Worm (Caenorhabditis elegans) whole organism, L1 larva: ENCODE data around the gene F41D9.2.

Experiments used
- ces-1 ChIP-seq: fragments of 150-350 bp; optimal IDR thresholded peaks from 2 replicates; lab custom pipeline; 2014; ENCODE audit warnings: missing biosample characterization, missing genetic modification reagents, missing genetic modification characterization
- egl-27 ChIP-seq, 2 experiments: fragments of 150-350 bp in 1 of 2; sonication (generic microtip); optimal IDR thresholded peaks; 3 replicates each; lab custom pipeline; 2017 to 2018; ENCODE audit warnings: missing biosample characterization in 2 of 2, missing genetic modification characterization in 2 of 2, missing genetic modification reagents in 2 of 2
- fkh-10 ChIP-seq: sonication (generic microtip); optimal IDR thresholded peaks from 2 replicates; lab custom pipeline; 2017; ENCODE audit warnings: missing biosample characterization, missing genetic modification reagents, missing genetic modification characterization
- nhr-20 ChIP-seq: sonication (generic microtip); optimal IDR thresholded peaks from 2 replicates; lab custom pipeline; 2016; ENCODE audit warnings: mild to moderate bottlenecking, missing genetic modification characterization, missing compliant biosample characterization
- nhr-28 ChIP-seq: fragments of 150-350 bp; optimal IDR thresholded peaks from 2 replicates; lab custom pipeline; 2014; ENCODE audit warnings: missing biosample characterization, missing genetic modification characterization
- unc-62 ChIP-seq: fragments of 150-350 bp; optimal IDR thresholded peaks from 2 replicates; lab custom pipeline; 2014; ENCODE audit warnings: missing biosample characterization, missing genetic modification reagents, missing genetic modification characterization

- TF ChIP-seq fkh-10 (no peak), unc-62 (GFP tag; lab: Kevin White, UChicago) (no peak), nhr-28 (tag; lab: Kevin White, UChicago) (no peak), nhr-20 (tag; lab: Kevin White, UChicago) (no peak), egl-27 (tag; optimal IDR thresholded peaks at IDR 0.05; lab: Kevin White, UChicago) (no peak), ces-1 (GFP tag; lab: Kevin White, UChicago) (no peak)
Observed at ce11 chrX:8390508-8390907, 5.8 kb upstream of the F41D9.2 start.
